Fruit fly (Drosophila melanogaster) S2 (cell line): Measurements from ENCODE around the gene CG3587.

Experiments used
- CG8478 ChIP-seq: fragments of >200 bp; optimal IDR thresholded peaks from 2 replicates; lab custom pipeline; 2018
- CTCF ChIP-seq, 2 experiments: fragments of >200 bp; optimal IDR thresholded peaks; 2 replicates each; lab custom pipeline; 2018

- TF ChIP-seq CG8478 (lab: Kevin White, UChicago), result no peak
- no peak for TF ChIP-seq CTCF (optimal IDR thresholded peaks at IDR 0.05; lab: Kevin White, UChicago)
These were observed 36.1 kb upstream of the CG3587 start for dm6 chrX:1903968-1904367.
